Worm (Caenorhabditis elegans) whole organism, L4 larva: ENCODE results near the gene ftn-1.

Source experiments
- D1046.2 ChIP-seq: fragments of 200-800 bp; sonication (Bioruptor generic); IDR thresholded peaks from 2 replicates; pipeline ENCODE4 v1.3.6; 2022; ENCODE audit warnings: missing genetic modification characterization, missing compliant biosample characterization
- F10B5.3 ChIP-seq: sonication (generic microtip); optimal IDR thresholded peaks from 2 replicates; lab custom pipeline; 2016; ENCODE audit warnings: mild to moderate bottlenecking, missing genetic modification characterization, missing compliant biosample characterization
- F44E2.7 ChIP-seq: fragments of 200-800 bp; sonication (Bioruptor generic); IDR thresholded peaks from 2 replicates; pipeline ENCODE4 v2.1.2; 2022; ENCODE audit warnings: missing genetic modification characterization, missing compliant biosample characterization
- Y105C5A.15 ChIP-seq: fragments of 200-800 bp; sonication (Bioruptor generic); IDR thresholded peaks from 2 replicates; pipeline ENCODE4 v1.3.6; 2022; ENCODE audit warnings: missing genetic modification characterization, missing compliant biosample characterization
- Y48G9A.11 ChIP-seq: fragments of 200-800 bp; sonication (Bioruptor generic); IDR thresholded peaks from 2 replicates; pipeline ENCODE4 v1.3.6; 2022; ENCODE audit warnings: missing genetic modification reagents, missing genetic modification characterization, missing compliant biosample characterization
- aha-1 ChIP-seq: fragments of 150-350 bp; peaks from one replicate; lab custom pipeline; 2014; ENCODE audit warnings: missing biosample characterization, missing genetic modification characterization
- aly-2 ChIP-seq: sonication (generic microtip); optimal IDR thresholded peaks from 2 replicates; lab custom pipeline; 2018; ENCODE audit warnings: missing biosample characterization, missing genetic modification characterization
- attf-4 ChIP-seq: sonication (generic microtip); optimal IDR thresholded peaks from 3 replicates; lab custom pipeline; 2017; ENCODE audit warnings: missing biosample characterization, missing genetic modification characterization
- ceh-28 ChIP-seq: fragments of 150-350 bp; optimal IDR thresholded peaks from 2 replicates; lab custom pipeline; 2014; ENCODE audit warnings: missing biosample characterization, missing genetic modification reagents, missing genetic modification characterization
- ceh-82 ChIP-seq: sonication (generic microtip); optimal IDR thresholded peaks from 2 replicates; lab custom pipeline; 2017; ENCODE audit warnings: missing biosample characterization, missing genetic modification characterization
- cey-2 ChIP-seq: sonication (generic microtip); optimal IDR thresholded peaks from 3 replicates; lab custom pipeline; 2017; ENCODE audit warnings: missing genetic modification characterization, mild to moderate bottlenecking, missing compliant biosample characterization, antibody characterized with exemption, borderline replicate concordance; ENCODE audit not compliant: insufficient read depth
- ctbp-1 ChIP-seq: fragments of 200-800 bp; sonication (Bioruptor generic); IDR thresholded peaks from 2 replicates; pipeline ENCODE4 v1.3.6; 2022; ENCODE audit warnings: missing genetic modification reagents, missing genetic modification characterization, missing compliant biosample characterization
- daf-16 ChIP-seq, 3 experiments: sonication (generic microtip); optimal IDR thresholded peaks; 2 replicates each; lab custom pipeline; 2016 to 2017; ENCODE audit warnings: missing genetic modification characterization in 3 of 3, missing genetic modification reagents in 3 of 3, mild to moderate bottlenecking in 2 of 3, missing compliant biosample characterization in 2 of 3, missing biosample characterization in 1 of 3, moderate library complexity in 1 of 3
- daf-19 ChIP-seq: fragments of 200-800 bp; sonication (Bioruptor generic); conservative IDR thresholded peaks from 2 replicates; pipeline ENCODE4 v1.3.6; 2022; ENCODE audit warnings: missing genetic modification characterization, missing compliant biosample characterization
- daf-8 ChIP-seq: fragments of 200-800 bp; sonication (Bioruptor generic); IDR thresholded peaks from 2 replicates; pipeline ENCODE4 v1.3.6; 2022; ENCODE audit warnings: missing genetic modification characterization, missing compliant biosample characterization
- dmd-8 ChIP-seq: fragments of 200-800 bp; sonication (Bioruptor generic); IDR thresholded peaks from 2 replicates; pipeline ENCODE4 v1.3.6; 2022; ENCODE audit warnings: missing genetic modification characterization, missing compliant biosample characterization
- fkh-10 ChIP-seq: fragments of 150-350 bp; optimal IDR thresholded peaks from 2 replicates; lab custom pipeline; 2014; ENCODE audit warnings: missing biosample characterization, missing genetic modification reagents, missing genetic modification characterization
- hif-1 ChIP-seq, 2 experiments: sonication (generic microtip); optimal IDR thresholded peaks; 2 replicates each; lab custom pipeline; 2016 to 2017; ENCODE audit warnings: missing compliant biosample characterization in 2 of 2, missing genetic modification characterization in 2 of 2, missing genetic modification reagents in 2 of 2, missing genotype in 2 of 2, mild to moderate bottlenecking in 1 of 2
- hlh-30 ChIP-seq: sonication (generic microtip); optimal IDR thresholded peaks from 2 replicates; lab custom pipeline; 2017; ENCODE audit warnings: antibody characterized with exemption, mild to moderate bottlenecking, missing genetic modification characterization, missing compliant biosample characterization; ENCODE audit not compliant: insufficient read depth
- jun-1 ChIP-seq: fragments of 150-350 bp; optimal IDR thresholded peaks from 2 replicates; lab custom pipeline; 2014; ENCODE audit warnings: missing biosample characterization, missing genetic modification reagents, missing genetic modification characterization
- lin-13 ChIP-seq: fragments of 150-350 bp; optimal IDR thresholded peaks from 2 replicates; lab custom pipeline; 2014; ENCODE audit warnings: missing biosample characterization, missing genetic modification reagents, missing genetic modification characterization
- lin-38 ChIP-seq: fragments of 200-800 bp; sonication (Bioruptor generic); IDR thresholded peaks from 2 replicates; pipeline ENCODE4 v1.3.6; 2022; ENCODE audit warnings: missing genetic modification reagents, missing genetic modification characterization, missing compliant biosample characterization
- lin-39 ChIP-seq: fragments of 150-350 bp; optimal IDR thresholded peaks from 2 replicates; lab custom pipeline; 2014; ENCODE audit warnings: missing biosample characterization, missing genetic modification reagents, missing genetic modification characterization
- lsy-2 ChIP-seq, 2 experiments: fragments of 150-350 bp in 1 of 2; sonication (generic microtip) in 1 of 2; optimal IDR thresholded peaks; 2 replicates each; lab custom pipeline; 2014 to 2017; ENCODE audit warnings: missing biosample characterization in 2 of 2, missing genetic modification characterization in 2 of 2
- mep-1 ChIP-seq: fragments of 150-350 bp; sonication (generic microtip); optimal IDR thresholded peaks from 3 replicates; lab custom pipeline; 2014; ENCODE audit warnings: missing biosample characterization, missing genetic modification characterization
- mes-2 ChIP-seq: sonication (generic microtip); optimal IDR thresholded peaks from 2 replicates; lab custom pipeline; 2016; ENCODE audit warnings: missing genotype, mild to moderate bottlenecking, missing genetic modification characterization, missing compliant biosample characterization; ENCODE audit not compliant: poor library complexity, severe bottlenecking
- mxl-2 ChIP-seq: fragments of 200-800 bp; sonication (Bioruptor generic); conservative IDR thresholded peaks from 2 replicates; pipeline ENCODE4 v1.3.6; 2022; ENCODE audit warnings: missing genetic modification reagents, missing genetic modification characterization, missing compliant biosample characterization
- nhr-10 ChIP-seq: fragments of 150-350 bp; optimal IDR thresholded peaks from 2 replicates; lab custom pipeline; 2014; ENCODE audit warnings: missing biosample characterization, missing genetic modification characterization
- nhr-237 ChIP-seq: sonication (generic microtip); optimal IDR thresholded peaks from 2 replicates; lab custom pipeline; 2017; ENCODE audit warnings: missing biosample characterization, missing genetic modification characterization
- nhr-28 ChIP-seq: fragments of 150-350 bp; optimal IDR thresholded peaks from 2 replicates; lab custom pipeline; 2014; ENCODE audit warnings: missing biosample characterization, missing genetic modification characterization
- nhr-42 ChIP-seq: fragments of 200-800 bp; sonication (Bioruptor generic); IDR thresholded peaks from 2 replicates; pipeline ENCODE4 v1.3.6; 2022; ENCODE audit warnings: missing genetic modification characterization, missing compliant biosample characterization
- nhr-48 ChIP-seq: sonication (generic microtip); optimal IDR thresholded peaks from 2 replicates; lab custom pipeline; 2016; ENCODE audit warnings: mild to moderate bottlenecking, missing genetic modification characterization, missing compliant biosample characterization
- nhr-6 ChIP-seq: fragments of 150-350 bp; optimal IDR thresholded peaks from 2 replicates; lab custom pipeline; 2014; ENCODE audit warnings: missing biosample characterization, missing genetic modification characterization
- nhr-77 ChIP-seq: fragments of 150-350 bp; optimal IDR thresholded peaks from 2 replicates; lab custom pipeline; 2014; ENCODE audit warnings: missing biosample characterization, missing genetic modification characterization
- sdz-12 ChIP-seq: fragments of 200-800 bp; sonication (Bioruptor generic); optimal IDR thresholded peaks from 2 replicates; lab custom pipeline; 2018; ENCODE audit warnings: mild to moderate bottlenecking, missing genetic modification characterization, missing compliant biosample characterization
- tra-1 ChIP-seq: fragments of 200-800 bp; sonication (Bioruptor generic); IDR thresholded peaks from 2 replicates; pipeline ENCODE4 v1.3.6; 2022; ENCODE audit warnings: missing genetic modification reagents, missing genetic modification characterization, missing compliant biosample characterization
- unc-130 ChIP-seq: sonication (generic microtip); optimal IDR thresholded peaks from 2 replicates; lab custom pipeline; 2016; ENCODE audit warnings: missing genetic modification reagents, missing genetic modification characterization, missing compliant biosample characterization
- unc-62 ChIP-seq, 3 experiments: fragments of 150-350 bp in 1 of 3; sonication (generic microtip); optimal IDR thresholded peaks in 2 of 3; peaks in 1 of 3; 1 replicate in 1 of 3; 2 replicates in 2 of 3; lab custom pipeline; 2014 to 2017; ENCODE audit warnings: missing biosample characterization in 3 of 3, missing genetic modification characterization in 3 of 3, missing genetic modification reagents in 3 of 3, missing genotype in 1 of 3
- vab-7 ChIP-seq: fragments of 200-800 bp; sonication (Bioruptor generic); IDR thresholded peaks from 2 replicates; pipeline ENCODE4 v1.3.6; 2022; ENCODE audit warnings: missing genetic modification reagents, missing genetic modification characterization, missing compliant biosample characterization
- zfp-2 ChIP-seq: sonication (generic microtip); optimal IDR thresholded peaks from 2 replicates; lab custom pipeline; 2016; ENCODE audit warnings: mild to moderate bottlenecking, missing genetic modification characterization, missing compliant biosample characterization
- zip-2 ChIP-seq: fragments of 150-350 bp; optimal IDR thresholded peaks from 2 replicates; lab custom pipeline; 2014; ENCODE audit warnings: missing biosample characterization, missing genetic modification characterization

Gene ftn-1

DNA sequence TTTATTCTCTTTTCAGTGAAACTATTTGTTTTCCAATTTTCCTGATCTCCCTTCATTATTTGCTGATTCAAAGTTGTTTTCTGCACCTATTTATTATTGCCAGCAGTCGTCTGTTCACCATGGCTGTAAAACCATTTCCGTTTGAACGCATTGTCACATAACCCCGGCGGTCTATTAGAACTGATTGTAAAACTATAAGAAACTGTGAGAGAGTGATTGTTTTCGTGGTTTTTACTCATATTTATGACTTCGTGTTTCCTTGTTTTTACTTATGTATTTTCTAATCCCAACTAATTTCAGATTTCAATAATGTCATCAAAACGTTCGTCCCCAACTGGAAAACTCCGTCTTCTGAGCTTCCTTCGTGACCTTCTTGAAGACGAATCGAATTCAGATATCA lies 15.6 kb upstream of the ftn-1 start, which contains the start of gene F19F10.1:
TSS of gene F19F10.1 (plus strand) at position 301 of the 400 bp plus-strand sequence.
- no peak for TF ChIP-seq ctbp-1 (GFP tag; lab: Robert Waterston, UW)
- TF ChIP-seq attf-4 (tag; lab: Kevin White, UChicago), result no peak
- TF ChIP-seq tra-1 (GFP tag; lab: Robert Waterston, UW), result no peak
- no peak for TF ChIP-seq ceh-28 (tag; lab: Kevin White, UChicago)
- TF ChIP-seq lin-13 (GFP tag; lab: Kevin White, UChicago), result no peak
- TF ChIP-seq fkh-10 (GFP tag; lab: Kevin White, UChicago), result no peak
- TF ChIP-seq hif-1 (tag; optimal IDR thresholded peaks at IDR 0.05; lab: Kevin White, UChicago), result no peak
- TF ChIP-seq Y105C5A.15 (GFP tag; lab: Robert Waterston, UW), result no peak
- no peak for TF ChIP-seq Y48G9A.11
- no peak for TF ChIP-seq lin-38 (GFP tag; lab: Robert Waterston, UW)
- TF ChIP-seq unc-62 (GFP tag; optimal IDR thresholded peaks at IDR 0.05 in 1 of 2; lab: Kevin White, UChicago), result no peak
- no peak for TF ChIP-seq unc-62 (tag; optimal IDR thresholded peaks at IDR 0.05; lab: Kevin White, UChicago)
- no peak for TF ChIP-seq nhr-10
- no peak for TF ChIP-seq lsy-2 (tag; optimal IDR thresholded peaks at IDR 0.05; lab: Kevin White, UChicago)
- no peak for TF ChIP-seq jun-1
- no peak for TF ChIP-seq daf-16 (GFP tag; optimal IDR thresholded peaks at IDR 0.05; lab: Kevin White, UChicago)
- no peak for TF ChIP-seq daf-16 (tag; optimal IDR thresholded peaks at IDR 0.05; lab: Kevin White, UChicago)

DNA sequence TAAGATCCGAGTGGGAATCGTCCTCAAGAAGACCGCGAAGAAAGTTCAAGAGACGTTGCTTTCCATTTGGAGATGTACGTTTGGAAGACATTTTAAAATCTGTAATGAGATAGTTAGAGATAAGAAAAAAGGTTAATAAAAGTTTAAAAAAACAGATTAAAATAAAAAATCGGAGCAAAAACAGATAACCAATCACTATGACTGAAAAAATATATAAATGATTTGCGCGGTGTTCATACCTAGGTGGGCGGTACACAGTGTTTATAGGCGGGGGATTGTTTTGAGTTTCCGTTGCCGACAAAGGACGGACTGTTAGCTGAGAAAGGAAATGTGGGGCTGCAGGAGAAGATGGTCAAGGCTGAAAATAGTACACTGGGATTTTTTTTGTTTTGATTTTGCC lies 11.3 kb upstream of the ftn-1 start, which contains the start of gene ets-7:
TSS of gene ets-7 (minus strand) at position 101 of the 400 bp plus-strand sequence.
- TF ChIP-seq nhr-48 (tag; lab: Kevin White, UChicago), result no peak
- TF ChIP-seq cey-2 (tag; lab: Kevin White, UChicago), result no peak
- TF ChIP-seq hlh-30 (tag; lab: Kevin White, UChicago), result no peak
- TF ChIP-seq F10B5.3 (tag; lab: Kevin White, UChicago), result no peak
- TF ChIP-seq nhr-28 (tag; lab: Kevin White, UChicago), result no peak
- TF ChIP-seq daf-16 (GFP tag; optimal IDR thresholded peaks at IDR 0.05; lab: Kevin White, UChicago), result no peak
- TF ChIP-seq daf-16 (tag; optimal IDR thresholded peaks at IDR 0.05; lab: Kevin White, UChicago), result no peak
- no peak for TF ChIP-seq F44E2.7 (GFP tag; lab: Robert Waterston, UW)
- TF ChIP-seq mxl-2 (GFP tag; lab: Robert Waterston, UW), result no peak
- no peak for TF ChIP-seq D1046.2 (GFP tag; lab: Robert Waterston, UW)
- TF ChIP-seq lin-39 (tag; lab: Kevin White, UChicago), result no peak
- TF ChIP-seq sdz-12 (GFP tag; lab: Kevin White, UChicago), result no peak
- TF ChIP-seq nhr-77 (tag; lab: Kevin White, UChicago), result no peak
- no peak for TF ChIP-seq jun-1
- TF ChIP-seq dmd-8 (GFP tag; lab: Robert Waterston, UW), result no peak
- TF ChIP-seq unc-130 (GFP tag; lab: Kevin White, UChicago), result no peak
- no peak for TF ChIP-seq zfp-2 (tag; lab: Kevin White, UChicago)

DNA sequence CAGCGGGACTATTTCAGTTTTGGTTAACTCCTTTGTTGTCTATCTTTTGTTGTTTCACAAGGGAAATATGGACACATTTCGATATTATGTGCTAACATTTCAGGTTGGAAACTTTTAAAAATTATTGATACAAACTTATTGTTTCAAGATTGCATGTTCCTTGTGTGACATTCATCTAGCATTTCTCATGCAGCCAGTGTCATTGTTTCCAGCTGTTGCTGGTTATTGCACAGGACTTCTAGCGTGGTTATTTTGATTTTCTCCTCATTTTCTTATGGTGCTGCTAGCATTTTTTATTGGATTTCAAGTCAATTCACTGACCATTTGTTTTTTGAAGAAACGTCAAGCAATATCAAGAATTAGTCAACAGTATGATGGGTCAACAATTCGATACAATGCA lies 8.5 kb upstream of the ftn-1 start:
- TF ChIP-seq unc-62 (GFP tag; optimal IDR thresholded peaks at IDR 0.05 in 1 of 2; lab: Kevin White, UChicago) (peak in 1 of 2 experiments; percentile 34), unc-62 (tag; optimal IDR thresholded peaks at IDR 0.05; lab: Kevin White, UChicago) (no peak), daf-19 (no peak), nhr-237 (tag; lab: Kevin White, UChicago) (no peak)
- TF ChIP-seq, all 104 proteins: peak for 1

DNA sequence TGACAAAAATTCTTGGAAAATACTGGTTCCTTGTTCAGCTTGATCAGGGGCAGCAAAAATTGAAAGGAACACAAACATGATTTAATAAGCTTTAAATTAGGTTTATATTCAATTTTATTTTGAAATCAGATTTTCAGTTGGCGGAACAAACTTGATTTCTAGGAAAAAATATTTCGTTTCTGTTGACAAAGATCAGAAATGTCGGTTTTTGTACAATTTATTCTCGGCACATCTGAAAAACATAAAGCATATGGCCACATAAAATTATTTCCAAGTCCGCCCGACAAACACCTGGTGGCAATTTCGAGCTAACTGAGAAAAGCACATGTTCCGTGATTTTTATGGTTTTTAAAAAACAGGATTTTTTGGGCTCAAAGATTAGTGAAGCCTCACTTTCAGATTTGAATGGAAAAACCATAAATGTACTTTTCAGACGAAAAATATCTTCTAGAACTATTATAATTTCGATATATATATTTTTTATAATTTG lies 6.5 kb upstream of the ftn-1 start, which contains the start of gene ttr-10:
TSS of gene ttr-10 (minus strand) at position 51 of the 490 bp plus-strand sequence.
- TF ChIP-seq daf-8 (GFP tag; lab: Robert Waterston, UW), result no peak
- TF ChIP-seq unc-62 (GFP tag; optimal IDR thresholded peaks at IDR 0.05 in 1 of 2; lab: Kevin White, UChicago), result peak in 1 of 2 experiments; percentile 95
- TF ChIP-seq unc-62 (tag; optimal IDR thresholded peaks at IDR 0.05; lab: Kevin White, UChicago), result no peak
- no peak for TF ChIP-seq aly-2 (tag; lab: Kevin White, UChicago)
- TF ChIP-seq zip-2 (tag; lab: Kevin White, UChicago), result no peak
- TF ChIP-seq hlh-30 (tag; lab: Kevin White, UChicago), result no peak
- no peak for TF ChIP-seq vab-7 (GFP tag; lab: Robert Waterston, UW)
- TF ChIP-seq mes-2 (tag; lab: Kevin White, UChicago), result no peak
- no peak for TF ChIP-seq nhr-6 (tag; lab: Kevin White, UChicago)
- TF ChIP-seq aha-1 (tag; lab: Kevin White, UChicago), result peak; percentile 1
- no peak for TF ChIP-seq nhr-237 (tag; lab: Kevin White, UChicago)
- TF ChIP-seq mep-1, result no peak
- TF ChIP-seq nhr-42, result no peak
- TF ChIP-seq cey-2 (tag; lab: Kevin White, UChicago), result no peak
- TF ChIP-seq daf-19, result no peak
- TF ChIP-seq ceh-82 (tag; lab: Kevin White, UChicago), result no peak
